Fruit fly (Drosophila melanogaster) whole organism, prepupa: ENCODE measurements around the gene RhoGDI.

Experiments
- Blimp-1 ChIP-seq: fragments of 200-800 bp; sonication (Bioruptor generic); optimal IDR thresholded peaks from 3 replicates; lab custom pipeline; 2017; ENCODE audit warnings: missing biosample characterization, missing genetic modification characterization, mild to moderate bottlenecking, moderate library complexity, missing genetic modification reagents
- CG10631 ChIP-seq: fragments of 200-800 bp; sonication (Bioruptor generic); optimal IDR thresholded peaks from 2 replicates; lab custom pipeline; 2016; ENCODE audit warnings: missing biosample characterization, missing genetic modification characterization
- CG10669 ChIP-seq: fragments of 200-800 bp; sonication (Bioruptor generic); optimal IDR thresholded peaks from 3 replicates; lab custom pipeline; 2018; ENCODE audit warnings: missing biosample characterization, mild to moderate bottlenecking, missing genetic modification characterization, moderate library complexity
- CG11294 ChIP-seq: fragments of 200-800 bp; sonication (Bioruptor generic); IDR thresholded peaks from 2 replicates; pipeline ENCODE4 v1.3.6; 2022; ENCODE audit warnings: missing biosample characterization, missing genetic modification characterization
- CG11762 ChIP-seq: fragments of 200-800 bp; sonication (Bioruptor generic); optimal IDR thresholded peaks from 3 replicates; lab custom pipeline; 2016; ENCODE audit warnings: missing biosample characterization, missing genetic modification characterization; ENCODE audit not compliant: insufficient read depth
- CG11902 ChIP-seq: fragments of 200-800 bp; sonication (Bioruptor generic); optimal IDR thresholded peaks from 3 replicates; lab custom pipeline; 2016; ENCODE audit warnings: missing biosample characterization, missing genetic modification characterization
- CG1621 ChIP-seq: fragments of 200-800 bp; sonication (Bioruptor generic); optimal IDR thresholded peaks from 3 replicates; lab custom pipeline; 2018; ENCODE audit warnings: missing biosample characterization, mild to moderate bottlenecking, missing genetic modification characterization
- CG16779 ChIP-seq: fragments of 200-800 bp; sonication (Bioruptor generic); optimal IDR thresholded peaks from 3 replicates; lab custom pipeline; 2017; ENCODE audit warnings: missing biosample characterization, mild to moderate bottlenecking, missing genetic modification characterization
- CG3032 ChIP-seq: fragments of 200-800 bp; optimal IDR thresholded peaks from 2 replicates; lab custom pipeline; 2019; ENCODE audit warnings: missing biosample characterization, mild to moderate bottlenecking, missing genetic modification characterization, moderate library complexity
- CG31627 ChIP-seq: fragments of 200-800 bp; sonication (Bioruptor generic); optimal IDR thresholded peaks from 3 replicates; lab custom pipeline; 2016; ENCODE audit warnings: missing biosample characterization, missing genetic modification characterization
- CG32006 ChIP-seq: fragments of 200-800 bp; sonication (Bioruptor generic); optimal IDR thresholded peaks from 3 replicates; lab custom pipeline; 2017; ENCODE audit warnings: missing biosample characterization, mild to moderate bottlenecking, missing genetic modification characterization
- CG34406 ChIP-seq: fragments of 200-800 bp; sonication (Bioruptor generic); optimal IDR thresholded peaks from 3 replicates; lab custom pipeline; 2016; ENCODE audit warnings: missing biosample characterization, missing genetic modification characterization
- CG3919 ChIP-seq: fragments of 200-800 bp; sonication (Bioruptor generic); optimal IDR thresholded peaks from 3 replicates; lab custom pipeline; 2016; ENCODE audit warnings: missing biosample characterization, missing genetic modification characterization
- CG6276 ChIP-seq: fragments of 200-800 bp; sonication (Bioruptor generic); optimal IDR thresholded peaks from 2 replicates; lab custom pipeline; 2017; ENCODE audit warnings: missing biosample characterization, mild to moderate bottlenecking, missing genetic modification characterization
- CG6792 ChIP-seq: fragments of 200-800 bp; sonication (Bioruptor generic); optimal IDR thresholded peaks from 3 replicates; lab custom pipeline; 2016; ENCODE audit warnings: missing biosample characterization, missing genetic modification characterization
- CG6808 ChIP-seq: fragments of 200-800 bp; sonication (Bioruptor generic); optimal IDR thresholded peaks from 3 replicates; lab custom pipeline; 2017; ENCODE audit warnings: missing biosample characterization, missing genetic modification characterization, mild to moderate bottlenecking, moderate library complexity, missing genetic modification reagents
- CG7368 ChIP-seq: fragments of 200-800 bp; sonication (Bioruptor generic); optimal IDR thresholded peaks from 3 replicates; lab custom pipeline; 2016; ENCODE audit warnings: missing biosample characterization, missing genetic modification characterization
- CG8119 ChIP-seq: fragments of 200-800 bp; sonication (Bioruptor generic); IDR thresholded peaks from 3 replicates; pipeline ENCODE4 v1.3.6; 2022; ENCODE audit warnings: missing biosample characterization, missing genetic modification characterization
- CG8319 ChIP-seq: fragments of 200-800 bp; sonication (Bioruptor generic); optimal IDR thresholded peaks from 3 replicates; lab custom pipeline; 2016; ENCODE audit warnings: missing biosample characterization, missing genetic modification characterization
- CG8632 ChIP-seq: fragments of 200-800 bp; sonication (Bioruptor generic); optimal IDR thresholded peaks from 3 replicates; lab custom pipeline; 2016; ENCODE audit warnings: missing biosample characterization, missing genetic modification characterization
- Eip78C ChIP-seq: fragments of 200-800 bp; sonication (Bioruptor generic); peaks from one replicate; lab custom pipeline; 2016; ENCODE audit warnings: missing biosample characterization, missing genetic modification characterization
- Eip93F ChIP-seq: fragments of 200-800 bp; sonication (Bioruptor generic); optimal IDR thresholded peaks from 2 replicates; lab custom pipeline; 2016; ENCODE audit warnings: missing biosample characterization, mild to moderate bottlenecking, missing genetic modification characterization
- Ets21C ChIP-seq: fragments of 200-800 bp; sonication (Bioruptor generic); optimal IDR thresholded peaks from 3 replicates; lab custom pipeline; 2016; ENCODE audit warnings: missing biosample characterization, missing genetic modification characterization
- Ets96B ChIP-seq: fragments of 200-800 bp; optimal IDR thresholded peaks from 2 replicates; lab custom pipeline; 2019; ENCODE audit warnings: missing biosample characterization, mild to moderate bottlenecking, missing genetic modification characterization, moderate library complexity
- Hr39 ChIP-seq: fragments of 200-800 bp; sonication (Bioruptor generic); optimal IDR thresholded peaks from 2 replicates; lab custom pipeline; 2016; ENCODE audit warnings: missing biosample characterization, missing genetic modification characterization
- Lpt ChIP-seq: fragments of 200-800 bp; sonication (Bioruptor generic); optimal IDR thresholded peaks from 3 replicates; lab custom pipeline; 2016; ENCODE audit warnings: missing biosample characterization, missing genetic modification characterization
- OdsH ChIP-seq: fragments of 200-800 bp; sonication (Bioruptor generic); optimal IDR thresholded peaks from 3 replicates; lab custom pipeline; 2016; ENCODE audit warnings: missing biosample characterization, missing genetic modification characterization
- Sox102F ChIP-seq: fragments of 200-800 bp; sonication (Bioruptor generic); optimal IDR thresholded peaks from 2 replicates; lab custom pipeline; 2016; ENCODE audit warnings: missing biosample characterization, mild to moderate bottlenecking, missing genetic modification characterization
- Sox14 ChIP-seq: fragments of 200-800 bp; sonication (Bioruptor generic); optimal IDR thresholded peaks from 3 replicates; lab custom pipeline; 2016; ENCODE audit warnings: missing biosample characterization, missing genetic modification characterization
- Sox15 ChIP-seq: fragments of 200-800 bp; sonication (Bioruptor generic); optimal IDR thresholded peaks from 3 replicates; lab custom pipeline; 2016; ENCODE audit warnings: missing biosample characterization, missing genetic modification characterization
- achi ChIP-seq: fragments of 200-800 bp; sonication (Bioruptor generic); optimal IDR thresholded peaks from 3 replicates; lab custom pipeline; 2016; ENCODE audit warnings: missing biosample characterization, missing genetic modification characterization
- acj6 ChIP-seq: fragments of 200-800 bp; sonication (Bioruptor generic); optimal IDR thresholded peaks from 3 replicates; lab custom pipeline; 2016; ENCODE audit warnings: missing biosample characterization, missing genetic modification characterization
- cyc ChIP-seq: fragments of 200-800 bp; sonication (Bioruptor generic); optimal IDR thresholded peaks from 3 replicates; lab custom pipeline; 2016; ENCODE audit warnings: missing biosample characterization, missing genetic modification characterization
- dac ChIP-seq: fragments of 200-800 bp; sonication (Bioruptor generic); optimal IDR thresholded peaks from 2 replicates; lab custom pipeline; 2017; ENCODE audit warnings: missing biosample characterization, mild to moderate bottlenecking, missing genetic modification characterization
- dsx ChIP-seq: fragments of 200-800 bp; optimal IDR thresholded peaks from 3 replicates; lab custom pipeline; 2019; ENCODE audit warnings: missing biosample characterization, mild to moderate bottlenecking, missing genetic modification characterization, moderate library complexity; ENCODE audit not compliant: poor library complexity, severe bottlenecking
- eg ChIP-seq: fragments of 200-800 bp; sonication (Bioruptor generic); IDR thresholded peaks from 3 replicates; pipeline ENCODE4 v1.3.6; 2022; ENCODE audit warnings: missing biosample characterization, missing genetic modification characterization
- fd59A ChIP-seq: fragments of 200-800 bp; sonication (Bioruptor generic); optimal IDR thresholded peaks from 2 replicates; lab custom pipeline; 2017; ENCODE audit warnings: missing biosample characterization, mild to moderate bottlenecking, missing genetic modification characterization, missing genetic modification reagents
- fd85E ChIP-seq: fragments of 200-800 bp; sonication (Bioruptor generic); optimal IDR thresholded peaks from 3 replicates; lab custom pipeline; 2016; ENCODE audit warnings: missing biosample characterization, missing genetic modification characterization
- fkh ChIP-seq: fragments of 200-800 bp; sonication (Bioruptor generic); optimal IDR thresholded peaks from 3 replicates; lab custom pipeline; 2017; ENCODE audit warnings: missing biosample characterization, mild to moderate bottlenecking, missing genetic modification characterization, moderate library complexity
- net ChIP-seq: fragments of 200-800 bp; sonication (Bioruptor generic); optimal IDR thresholded peaks from 3 replicates; lab custom pipeline; 2016; ENCODE audit warnings: missing biosample characterization, missing genetic modification characterization
- pdm3 ChIP-seq: fragments of 200-800 bp; sonication (Bioruptor generic); optimal IDR thresholded peaks from 3 replicates; lab custom pipeline; 2016; ENCODE audit warnings: missing biosample characterization, missing genetic modification characterization
- spab ChIP-seq: fragments of 200-800 bp; sonication (Bioruptor generic); optimal IDR thresholded peaks from 2 replicates; lab custom pipeline; 2017; ENCODE audit warnings: missing biosample characterization, mild to moderate bottlenecking, missing genetic modification characterization, missing genetic modification reagents
- ss ChIP-seq, 2 experiments: fragments of 200-800 bp; sonication (Bioruptor generic); optimal IDR thresholded peaks; 2 replicates in 1 of 2; 3 replicates in 1 of 2; lab custom pipeline; 2017 to 2018; ENCODE audit warnings: mild to moderate bottlenecking in 2 of 2, missing biosample characterization in 2 of 2, missing genetic modification characterization in 2 of 2, moderate library complexity in 1 of 2
- svp ChIP-seq: fragments of 200-800 bp; sonication (Bioruptor generic); peaks from one replicate; lab custom pipeline; 2016; ENCODE audit warnings: missing biosample characterization, missing genetic modification characterization

RhoGDI gene

dm6 chr3L:19895556-19895995, 33.0 kb upstream of the RhoGDI start (continued):
- peak; percentile 4 for TF ChIP-seq CG3032
- no peak for TF ChIP-seq CG34406 (GFP tag; lab: Kevin White, UChicago)
- no peak for TF ChIP-seq Sox102F (GFP tag; lab: Kevin White, UChicago)
- TF ChIP-seq cyc (GFP tag; lab: Kevin White, UChicago): no peak
- peak; percentile 61 for TF ChIP-seq Eip78C
- TF ChIP-seq CG7368: no peak
- no peak for TF ChIP-seq CG3919
- no peak for TF ChIP-seq CG10631
- TF ChIP-seq CG1621 (tag; lab: Kevin White, UChicago): peak; percentile 69
- no peak for TF ChIP-seq CG11762
- TF ChIP-seq fd59A (GFP tag; lab: Kevin White, UChicago): no peak

DNA sequence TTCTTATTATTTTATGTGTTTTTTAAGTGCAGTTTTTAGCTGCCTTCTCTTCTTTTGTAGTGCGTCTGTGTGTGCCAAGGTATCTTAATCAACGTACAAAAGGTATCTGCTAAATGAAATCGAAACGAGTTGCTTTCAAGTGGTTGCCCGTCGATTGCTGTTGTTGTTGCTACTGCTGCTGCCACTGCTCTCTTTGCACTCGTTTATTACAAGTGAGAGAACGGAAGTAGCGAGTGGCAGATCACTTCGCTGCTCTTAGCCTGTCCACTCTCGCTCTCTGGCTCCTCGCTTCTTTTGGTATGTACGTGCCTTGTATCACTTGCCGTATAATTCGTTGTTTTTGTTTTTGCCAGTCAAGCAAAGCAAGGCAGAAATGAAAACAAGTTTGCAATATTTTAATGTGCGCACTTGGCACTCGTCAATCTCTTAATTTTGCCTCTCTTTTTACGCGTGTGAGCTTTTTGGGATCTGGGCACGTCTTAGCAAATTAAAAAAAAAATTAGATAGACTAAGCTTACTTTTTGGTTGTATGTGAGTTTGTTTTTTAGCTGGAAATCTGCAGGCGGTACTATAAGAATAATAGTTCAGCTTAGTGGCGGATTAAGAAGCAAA, 32.2 kb upstream of the RhoGDI start:
- TF ChIP-seq CG10669 (no peak), dsx (GFP tag; lab: Kevin White, UChicago) (peak; percentile 3), dac (GFP tag; lab: Kevin White, UChicago) (no peak), Blimp-1 (GFP tag; lab: Kevin White, UChicago) (peak; percentile 70), fd85E (GFP tag; lab: Kevin White, UChicago) (no peak), CG3032 (no peak)

dm6 chr3L:19896892-19897684, 31.5 kb upstream of the RhoGDI start:
- TF ChIP-seq CG1621 (tag; lab: Kevin White, UChicago): peak; percentile 19
- peak; percentile 43 for TF ChIP-seq acj6
- peak; percentile 47 for TF ChIP-seq CG7368
- peak; percentile 31 for TF ChIP-seq pdm3 (GFP tag; lab: Kevin White, UChicago)
- peak; percentile 57 for TF ChIP-seq CG6276 (GFP tag; lab: Kevin White, UChicago)
- TF ChIP-seq CG6792 (GFP tag; lab: Kevin White, UChicago): peak; percentile 4
- peak; percentile 24 for TF ChIP-seq Hr39
- peak; percentile 59 for TF ChIP-seq Ets96B (tag; lab: Kevin White, UChicago)
- peak; percentile 15 for TF ChIP-seq CG31627 (GFP tag; lab: Kevin White, UChicago)
- peak; percentile 15 for TF ChIP-seq Eip93F
- no peak for TF ChIP-seq Sox15 (GFP tag; lab: Kevin White, UChicago)
- peak; percentile 9 for TF ChIP-seq net (GFP tag; lab: Kevin White, UChicago)
- TF ChIP-seq CG11294 (GFP tag; lab: Robert Waterston, UW): no peak
- peak; percentile 16 for TF ChIP-seq fd59A (GFP tag; lab: Kevin White, UChicago)
- TF ChIP-seq Ets21C: no peak
- peak; percentile 10 for TF ChIP-seq CG8632
- TF ChIP-seq CG10669: peak; percentile 20
- TF ChIP-seq CG6808: peak; percentile 57
- TF ChIP-seq CG32006 (GFP tag; lab: Kevin White, UChicago): peak; percentile 65
- TF ChIP-seq cyc (GFP tag; lab: Kevin White, UChicago): no peak
- TF ChIP-seq CG11902 (GFP tag; lab: Kevin White, UChicago): no peak
- TF ChIP-seq CG10631: no peak
- TF ChIP-seq CG16779 (tag; lab: Kevin White, UChicago): peak; percentile 29
- peak; percentile 69 for TF ChIP-seq svp (GFP tag; lab: Kevin White, UChicago)
- peak; percentile 81 for TF ChIP-seq eg (GFP tag; lab: Robert Waterston, UW)
- TF ChIP-seq CG34406 (GFP tag; lab: Kevin White, UChicago): peak; percentile 21
- TF ChIP-seq fkh: peak; percentile 33
- TF ChIP-seq Blimp-1 (GFP tag; lab: Kevin White, UChicago): no peak
- peak; percentile 1 to 69 for TF ChIP-seq ss (GFP tag; optimal IDR thresholded peaks at IDR 0.05; lab: Kevin White, UChicago)
- no peak for TF ChIP-seq CG8319 (GFP tag; lab: Kevin White, UChicago)
- peak; percentile 27 for TF ChIP-seq CG3919
- TF ChIP-seq Sox14 (GFP tag; lab: Kevin White, UChicago): peak; percentile 46
- TF ChIP-seq achi: peak; percentile 67
- TF ChIP-seq fd85E (GFP tag; lab: Kevin White, UChicago): peak; percentile 25
- TF ChIP-seq spab (GFP tag; lab: Kevin White, UChicago): no peak
- peak; percentile 39 for TF ChIP-seq OdsH (GFP tag; lab: Kevin White, UChicago)
- no peak for TF ChIP-seq CG11762
- peak; percentile 42; the same call in 2 of the 3 replicates for TF ChIP-seq CG8119 (GFP tag; lab: Robert Waterston, UW)
- no peak for TF ChIP-seq Lpt
